Fruit fly (Drosophila melanogaster): ENCODE results near the gene Trmt61.

The Trmt61 gene

DNA sequence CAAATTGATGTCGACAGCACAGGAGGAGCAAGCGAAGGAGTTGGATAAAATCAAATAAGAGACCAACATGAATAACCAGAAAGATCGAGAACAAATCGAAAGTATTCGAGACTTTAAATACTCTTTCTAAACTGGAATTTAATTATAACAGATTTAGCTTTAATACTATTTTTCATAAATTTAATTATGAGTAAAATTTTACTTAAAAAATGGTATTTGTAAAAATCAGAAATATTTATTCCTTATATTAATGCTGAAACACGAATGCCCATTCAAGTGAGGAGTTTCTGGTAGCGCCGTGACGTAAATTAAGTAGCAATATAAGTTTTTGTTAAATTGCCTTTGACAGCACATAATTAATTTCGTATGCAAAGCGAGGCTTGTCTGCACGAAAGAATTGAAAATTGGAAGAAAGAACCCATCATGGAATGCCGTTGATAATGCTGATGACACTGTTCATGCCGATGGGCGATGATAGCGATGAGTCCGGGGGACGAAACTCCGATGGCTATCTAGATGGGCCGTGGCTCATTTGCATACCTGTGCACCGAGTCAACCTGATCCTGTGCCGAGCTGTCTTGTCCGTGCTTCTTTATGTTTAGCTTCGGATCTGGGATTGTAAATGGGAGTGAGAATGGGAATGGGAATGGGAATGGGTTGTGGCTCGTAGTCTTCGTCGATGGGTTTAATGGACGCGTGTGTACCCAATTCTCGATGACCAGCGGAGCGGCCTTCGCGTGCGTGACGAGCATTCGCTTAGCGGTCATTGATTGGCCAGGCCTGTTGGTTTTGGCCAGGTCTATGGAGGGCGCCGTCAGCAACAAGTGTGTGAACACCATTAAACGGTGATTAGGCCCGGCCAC is 46.3 kb upstream of the Trmt61 start (continued):
- TF ChIP-seq CG17912 (GFP tag; optimal IDR thresholded peaks at IDR 0.05): no peak
- TF ChIP-seq CG16863 (GFP tag; optimal IDR thresholded peaks at IDR 0.05): no peak
- TF ChIP-seq Ravus (GFP tag; IDR thresholded peaks at IDR 0.05): no peak
- peak in 1 of 3 experiments; percentile 86 for TF ChIP-seq lola (GFP tag; optimal IDR thresholded peaks at IDR 0.05)
- no peak for TF ChIP-seq Taf1 (GFP tag; IDR thresholded peaks at IDR 0.05)
- TF ChIP-seq Dfd (GFP tag; optimal IDR thresholded peaks at IDR 0.05): no peak
- no peak for TF ChIP-seq CG14860 (GFP tag; IDR thresholded peaks at IDR 0.05; ENCODE audit: partially characterized antibody)
- TF ChIP-seq Rfx (GFP tag; IDR thresholded peaks at IDR 0.05): no peak
- no peak for TF ChIP-seq zfh2 (GFP tag; optimal IDR thresholded peaks at IDR 0.05)
- TF ChIP-seq CG42726 (GFP tag; IDR thresholded peaks at IDR 0.05; ENCODE audit: partially characterized antibody): no peak
- no peak for TF ChIP-seq Meics (GFP tag; optimal IDR thresholded peaks at IDR 0.05)
- TF ChIP-seq unpg (GFP tag; optimal IDR thresholded peaks at IDR 0.05): peak; percentile 61
- no peak for TF ChIP-seq bigmax (GFP tag; optimal IDR thresholded peaks at IDR 0.05)
- no peak for TF ChIP-seq Neu2 (GFP tag; optimal IDR thresholded peaks at IDR 0.05; ENCODE audit: borderline replicate concordance)
- TF ChIP-seq lov (optimal IDR thresholded peaks at IDR 0.05): no peak
- TF ChIP-seq lov (GFP tag; IDR thresholded peaks at IDR 0.05): 0 out of 3 replicates have a peak, but pooled peaks have one; percentile 17
- TF ChIP-seq CG7271 (tag; optimal IDR thresholded peaks at IDR 0.05): peak; percentile 29
- TF ChIP-seq CG6854 (GFP tag; optimal IDR thresholded peaks at IDR 0.05): no peak
- 0 out of 3 replicates have a peak, but pooled peaks have one; percentile 16 for TF ChIP-seq otp (GFP tag; IDR thresholded peaks at IDR 0.05)
- peak; percentile 25 for TF ChIP-seq CG17359 (tag; optimal IDR thresholded peaks at IDR 0.05)
- TF ChIP-seq grn (GFP tag; optimal IDR thresholded peaks at IDR 0.05): peak; percentile 97
- no peak for TF ChIP-seq CG15011 (GFP tag; optimal IDR thresholded peaks at IDR 0.05)
- no peak for TF ChIP-seq gce (GFP tag; IDR thresholded peaks at IDR 0.05)
- no peak for TF ChIP-seq H15 (GFP tag; IDR thresholded peaks at IDR 0.05)
- 0 out of 2 replicates have a peak, but pooled peaks have one; percentile 10 for TF ChIP-seq E2f1 (GFP tag; IDR thresholded peaks at IDR 0.05)
- TF ChIP-seq CG10543 (GFP tag; optimal IDR thresholded peaks at IDR 0.05): no peak
- peak; percentile 67 for TF ChIP-seq CG7839 (tag; optimal IDR thresholded peaks at IDR 0.05)
- TF ChIP-seq klu (GFP tag; IDR thresholded peaks at IDR 0.05): no peak
- TF ChIP-seq D (optimal IDR thresholded peaks at IDR 0.05): no peak
- peak; percentile 29 for TF ChIP-seq D (GFP tag; optimal IDR thresholded peaks at IDR 0.05)
- TF ChIP-seq Xrp1 (GFP tag; IDR thresholded peaks at IDR 0.05): peak; percentile 74
- no peak for TF ChIP-seq Opbp (GFP tag; IDR thresholded peaks at IDR 0.05; ENCODE audit: partially characterized antibody)
- TF ChIP-seq Med (GFP tag): peak; percentile 73
- TF ChIP-seq slp2 (GFP tag; optimal IDR thresholded peaks at IDR 0.05): no peak
- peak; percentile 85 for TF ChIP-seq CG18262 (tag; optimal IDR thresholded peaks at IDR 0.05)
- TF ChIP-seq CG43689 (GFP tag; IDR thresholded peaks at IDR 0.05): no peak
- TF ChIP-seq CG6689 (GFP tag; IDR thresholded peaks at IDR 0.05): peak; percentile 67
- TF ChIP-seq Dip3 (GFP tag; optimal IDR thresholded peaks at IDR 0.05): no peak
- no peak for TF ChIP-seq CG14050 (GFP tag; IDR thresholded peaks at IDR 0.05)
- peak; percentile 99 for TF ChIP-seq D19A (tag; optimal IDR thresholded peaks at IDR 0.05)
- peak; percentile 24 for TF ChIP-seq CG30020 (tag; optimal IDR thresholded peaks at IDR 0.05)
- TF ChIP-seq crp (GFP tag; optimal IDR thresholded peaks at IDR 0.05): no peak
- TF ChIP-seq CG10462 (GFP tag; optimal IDR thresholded peaks at IDR 0.05): no peak
- peak; percentile 4 for TF ChIP-seq CG3407 (GFP tag; optimal IDR thresholded peaks at IDR 0.05)
- TF ChIP-seq prd (optimal IDR thresholded peaks at IDR 0.05): no peak
- TF ChIP-seq prd (GFP tag; IDR thresholded peaks at IDR 0.05): peak; percentile 33; the same call in 2 of the 3 replicates
- no peak for TF ChIP-seq CG15514 (GFP tag; optimal IDR thresholded peaks at IDR 0.05)
- 0 out of 2 replicates have a peak, but pooled peaks have one; percentile 45 for TF ChIP-seq Ptx1 (GFP tag; IDR thresholded peaks at IDR 0.05)
- peak; percentile 6; the same call in 1 of the 2 replicates for TF ChIP-seq Drgx (GFP tag; IDR thresholded peaks at IDR 0.05)
